Fruit fly (Drosophila melanogaster) whole organism, prepupa: ENCODE measurements around the gene CG9706.
A peak's percentile ranks its signal among the peaks of the same experiment; 100 is the strongest.

Source experiments
- Blimp-1 ChIP-seq: fragments of 200-800 bp; sonication (Bioruptor generic); optimal IDR thresholded peaks from 3 replicates; lab custom pipeline; 2017; ENCODE audit warnings: missing biosample characterization, missing genetic modification characterization, mild to moderate bottlenecking, moderate library complexity, missing genetic modification reagents
- CG10631 ChIP-seq: fragments of 200-800 bp; sonication (Bioruptor generic); optimal IDR thresholded peaks from 2 replicates; lab custom pipeline; 2016; ENCODE audit warnings: missing biosample characterization, missing genetic modification characterization
- CG10669 ChIP-seq: fragments of 200-800 bp; sonication (Bioruptor generic); optimal IDR thresholded peaks from 3 replicates; lab custom pipeline; 2018; ENCODE audit warnings: missing biosample characterization, mild to moderate bottlenecking, missing genetic modification characterization, moderate library complexity
- CG11294 ChIP-seq: fragments of 200-800 bp; sonication (Bioruptor generic); IDR thresholded peaks from 2 replicates; pipeline ENCODE4 v1.3.6; 2022; ENCODE audit warnings: missing biosample characterization, missing genetic modification characterization
- CG11902 ChIP-seq: fragments of 200-800 bp; sonication (Bioruptor generic); optimal IDR thresholded peaks from 3 replicates; lab custom pipeline; 2016; ENCODE audit warnings: missing biosample characterization, missing genetic modification characterization
- CG15336 ChIP-seq: fragments of 200-800 bp; sonication (Bioruptor generic); IDR thresholded peaks from 2 replicates; pipeline ENCODE4 v1.3.6; 2022; ENCODE audit warnings: missing biosample characterization, missing genetic modification characterization
- CG1621 ChIP-seq: fragments of 200-800 bp; sonication (Bioruptor generic); optimal IDR thresholded peaks from 3 replicates; lab custom pipeline; 2018; ENCODE audit warnings: missing biosample characterization, mild to moderate bottlenecking, missing genetic modification characterization
- CG16779 ChIP-seq: fragments of 200-800 bp; sonication (Bioruptor generic); optimal IDR thresholded peaks from 3 replicates; lab custom pipeline; 2017; ENCODE audit warnings: missing biosample characterization, mild to moderate bottlenecking, missing genetic modification characterization
- CG3032 ChIP-seq: fragments of 200-800 bp; optimal IDR thresholded peaks from 2 replicates; lab custom pipeline; 2019; ENCODE audit warnings: missing biosample characterization, mild to moderate bottlenecking, missing genetic modification characterization, moderate library complexity
- CG32006 ChIP-seq: fragments of 200-800 bp; sonication (Bioruptor generic); optimal IDR thresholded peaks from 3 replicates; lab custom pipeline; 2017; ENCODE audit warnings: missing biosample characterization, mild to moderate bottlenecking, missing genetic modification characterization
- CG34406 ChIP-seq: fragments of 200-800 bp; sonication (Bioruptor generic); optimal IDR thresholded peaks from 3 replicates; lab custom pipeline; 2016; ENCODE audit warnings: missing biosample characterization, missing genetic modification characterization
- CG4318 ChIP-seq: fragments of 200-800 bp; sonication (Bioruptor generic); optimal IDR thresholded peaks from 3 replicates; lab custom pipeline; 2017; ENCODE audit warnings: missing biosample characterization, mild to moderate bottlenecking, missing genetic modification characterization
- CG6276 ChIP-seq: fragments of 200-800 bp; sonication (Bioruptor generic); optimal IDR thresholded peaks from 2 replicates; lab custom pipeline; 2017; ENCODE audit warnings: missing biosample characterization, mild to moderate bottlenecking, missing genetic modification characterization
- CG6792 ChIP-seq: fragments of 200-800 bp; sonication (Bioruptor generic); optimal IDR thresholded peaks from 3 replicates; lab custom pipeline; 2016; ENCODE audit warnings: missing biosample characterization, missing genetic modification characterization
- CG6808 ChIP-seq: fragments of 200-800 bp; sonication (Bioruptor generic); optimal IDR thresholded peaks from 3 replicates; lab custom pipeline; 2017; ENCODE audit warnings: missing biosample characterization, missing genetic modification characterization, mild to moderate bottlenecking, moderate library complexity, missing genetic modification reagents
- CG6854 ChIP-seq: fragments of 200-800 bp; sonication (Bioruptor generic); optimal IDR thresholded peaks from 2 replicates; lab custom pipeline; 2017; ENCODE audit warnings: missing biosample characterization, mild to moderate bottlenecking, missing genetic modification characterization
- CG7368 ChIP-seq: fragments of 200-800 bp; sonication (Bioruptor generic); optimal IDR thresholded peaks from 3 replicates; lab custom pipeline; 2016; ENCODE audit warnings: missing biosample characterization, missing genetic modification characterization
- CG8119 ChIP-seq: fragments of 200-800 bp; sonication (Bioruptor generic); IDR thresholded peaks from 3 replicates; pipeline ENCODE4 v1.3.6; 2022; ENCODE audit warnings: missing biosample characterization, missing genetic modification characterization
- CG9139 ChIP-seq: fragments of 200-800 bp; sonication (Bioruptor generic); optimal IDR thresholded peaks from 3 replicates; lab custom pipeline; 2017; ENCODE audit warnings: missing biosample characterization, mild to moderate bottlenecking, missing genetic modification characterization
- Eip78C ChIP-seq: fragments of 200-800 bp; sonication (Bioruptor generic); peaks from one replicate; lab custom pipeline; 2016; ENCODE audit warnings: missing biosample characterization, missing genetic modification characterization
- Eip93F ChIP-seq: fragments of 200-800 bp; sonication (Bioruptor generic); optimal IDR thresholded peaks from 2 replicates; lab custom pipeline; 2016; ENCODE audit warnings: missing biosample characterization, mild to moderate bottlenecking, missing genetic modification characterization
- Hr38 ChIP-seq: sonication (Bioruptor generic); optimal IDR thresholded peaks from 2 replicates; lab custom pipeline; 2016; ENCODE audit warnings: missing biosample characterization, missing genetic modification characterization
- Hr39 ChIP-seq: fragments of 200-800 bp; sonication (Bioruptor generic); optimal IDR thresholded peaks from 2 replicates; lab custom pipeline; 2016; ENCODE audit warnings: missing biosample characterization, missing genetic modification characterization
- Hr4 ChIP-seq: fragments of 200-800 bp; sonication (Bioruptor generic); optimal IDR thresholded peaks from 3 replicates; lab custom pipeline; 2016; ENCODE audit warnings: missing biosample characterization, missing genetic modification characterization
- Lpt ChIP-seq: fragments of 200-800 bp; sonication (Bioruptor generic); optimal IDR thresholded peaks from 3 replicates; lab custom pipeline; 2016; ENCODE audit warnings: missing biosample characterization, missing genetic modification characterization
- Met ChIP-seq: fragments of 200-800 bp; sonication (Bioruptor generic); optimal IDR thresholded peaks from 3 replicates; lab custom pipeline; 2016; ENCODE audit warnings: missing biosample characterization, missing genetic modification characterization
- OdsH ChIP-seq: fragments of 200-800 bp; sonication (Bioruptor generic); optimal IDR thresholded peaks from 3 replicates; lab custom pipeline; 2016; ENCODE audit warnings: missing biosample characterization, missing genetic modification characterization
- Smox ChIP-seq: fragments of 200-800 bp; sonication (Bioruptor generic); optimal IDR thresholded peaks from 3 replicates; lab custom pipeline; 2016; ENCODE audit warnings: missing biosample characterization, missing genetic modification characterization
- Sox102F ChIP-seq: fragments of 200-800 bp; sonication (Bioruptor generic); optimal IDR thresholded peaks from 2 replicates; lab custom pipeline; 2016; ENCODE audit warnings: missing biosample characterization, mild to moderate bottlenecking, missing genetic modification characterization
- Sox14 ChIP-seq: fragments of 200-800 bp; sonication (Bioruptor generic); optimal IDR thresholded peaks from 3 replicates; lab custom pipeline; 2016; ENCODE audit warnings: missing biosample characterization, missing genetic modification characterization
- Sox15 ChIP-seq: fragments of 200-800 bp; sonication (Bioruptor generic); optimal IDR thresholded peaks from 3 replicates; lab custom pipeline; 2016; ENCODE audit warnings: missing biosample characterization, missing genetic modification characterization
- achi ChIP-seq: fragments of 200-800 bp; sonication (Bioruptor generic); optimal IDR thresholded peaks from 3 replicates; lab custom pipeline; 2016; ENCODE audit warnings: missing biosample characterization, missing genetic modification characterization
- cyc ChIP-seq: fragments of 200-800 bp; sonication (Bioruptor generic); optimal IDR thresholded peaks from 3 replicates; lab custom pipeline; 2016; ENCODE audit warnings: missing biosample characterization, missing genetic modification characterization
- dac ChIP-seq: fragments of 200-800 bp; sonication (Bioruptor generic); optimal IDR thresholded peaks from 2 replicates; lab custom pipeline; 2017; ENCODE audit warnings: missing biosample characterization, mild to moderate bottlenecking, missing genetic modification characterization
- dsx ChIP-seq: fragments of 200-800 bp; optimal IDR thresholded peaks from 3 replicates; lab custom pipeline; 2019; ENCODE audit warnings: missing biosample characterization, mild to moderate bottlenecking, missing genetic modification characterization, moderate library complexity; ENCODE audit not compliant: poor library complexity, severe bottlenecking
- eg ChIP-seq: fragments of 200-800 bp; sonication (Bioruptor generic); IDR thresholded peaks from 3 replicates; pipeline ENCODE4 v1.3.6; 2022; ENCODE audit warnings: missing biosample characterization, missing genetic modification characterization
- esn ChIP-seq: fragments of 200-800 bp; sonication (Bioruptor generic); optimal IDR thresholded peaks from 2 replicates; lab custom pipeline; 2016; ENCODE audit warnings: missing biosample characterization, mild to moderate bottlenecking, missing genetic modification characterization, moderate library complexity
- fd59A ChIP-seq: fragments of 200-800 bp; sonication (Bioruptor generic); optimal IDR thresholded peaks from 2 replicates; lab custom pipeline; 2017; ENCODE audit warnings: missing biosample characterization, mild to moderate bottlenecking, missing genetic modification characterization, missing genetic modification reagents
- fd85E ChIP-seq: fragments of 200-800 bp; sonication (Bioruptor generic); optimal IDR thresholded peaks from 3 replicates; lab custom pipeline; 2016; ENCODE audit warnings: missing biosample characterization, missing genetic modification characterization
- lz ChIP-seq: fragments of 200-800 bp; sonication (Bioruptor generic); optimal IDR thresholded peaks from 3 replicates; lab custom pipeline; 2016; ENCODE audit warnings: missing biosample characterization, missing genetic modification characterization
- net ChIP-seq: fragments of 200-800 bp; sonication (Bioruptor generic); optimal IDR thresholded peaks from 3 replicates; lab custom pipeline; 2016; ENCODE audit warnings: missing biosample characterization, missing genetic modification characterization
- pdm3 ChIP-seq: fragments of 200-800 bp; sonication (Bioruptor generic); optimal IDR thresholded peaks from 3 replicates; lab custom pipeline; 2016; ENCODE audit warnings: missing biosample characterization, missing genetic modification characterization
- spab ChIP-seq: fragments of 200-800 bp; sonication (Bioruptor generic); optimal IDR thresholded peaks from 2 replicates; lab custom pipeline; 2017; ENCODE audit warnings: missing biosample characterization, mild to moderate bottlenecking, missing genetic modification characterization, missing genetic modification reagents
- ss ChIP-seq, 2 experiments: fragments of 200-800 bp; sonication (Bioruptor generic); optimal IDR thresholded peaks; 2 replicates in 1 of 2; 3 replicates in 1 of 2; lab custom pipeline; 2017 to 2018; ENCODE audit warnings: mild to moderate bottlenecking in 2 of 2, missing biosample characterization in 2 of 2, missing genetic modification characterization in 2 of 2, moderate library complexity in 1 of 2
- svp ChIP-seq: fragments of 200-800 bp; sonication (Bioruptor generic); peaks from one replicate; lab custom pipeline; 2016; ENCODE audit warnings: missing biosample characterization, missing genetic modification characterization
- topi ChIP-seq: fragments of 200-800 bp; sonication (Bioruptor generic); optimal IDR thresholded peaks from 3 replicates; lab custom pipeline; 2016; ENCODE audit warnings: missing biosample characterization, missing genetic modification characterization

Gene CG9706

dm6 chr3L:16746586-16747383, 36.0 kb upstream of the CG9706 start:
- TF ChIP-seq CG4318 (GFP tag; lab: Kevin White, UChicago) (no peak), CG32006 (GFP tag; lab: Kevin White, UChicago) (peak; percentile 19), Hr39 (GFP tag; lab: Kevin White, UChicago) (no peak), CG6276 (GFP tag; lab: Kevin White, UChicago) (peak; percentile 13), CG3032 (tag; lab: Kevin White, UChicago) (peak; percentile 2), Eip78C (GFP tag; lab: Kevin White, UChicago) (peak; percentile 68), Lpt (GFP tag; lab: Kevin White, UChicago) (peak; percentile 16), pdm3 (GFP tag; lab: Kevin White, UChicago) (no peak), CG6808 (GFP tag; lab: Kevin White, UChicago) (peak; percentile 41), Sox14 (GFP tag; lab: Kevin White, UChicago) (no peak), svp (GFP tag; lab: Kevin White, UChicago) (peak; percentile 37), ss (GFP tag; optimal IDR thresholded peaks at IDR 0.05; lab: Kevin White, UChicago) (peak; percentile 17 to 31), CG16779 (tag; lab: Kevin White, UChicago) (no peak), net (GFP tag; lab: Kevin White, UChicago) (no peak), Blimp-1 (GFP tag; lab: Kevin White, UChicago) (no peak), esn (GFP tag; lab: Kevin White, UChicago) (no peak), CG6854 (GFP tag; lab: Kevin White, UChicago) (no peak), spab (GFP tag; lab: Kevin White, UChicago) (peak; percentile 25)
- TF ChIP-seq, all 60 proteins: peak for 9

dm6 chr3L:16748343-16748742, 34.5 kb upstream of the CG9706 start:
- TF ChIP-seq Sox102F (GFP tag; lab: Kevin White, UChicago) (peak; percentile 53), Smox (GFP tag; lab: Kevin White, UChicago) (peak; percentile 51), fd85E (no peak), dac (no peak), achi (GFP tag; lab: Kevin White, UChicago) (peak; percentile 35), CG8119 (GFP tag; lab: Robert Waterston, UW) (peak; percentile 73; the same call in 2 of the 3 replicates), CG11902 (GFP tag; lab: Kevin White, UChicago) (no peak), fd59A (GFP tag; lab: Kevin White, UChicago) (peak; percentile 36), CG9139 (GFP tag; lab: Kevin White, UChicago) (no peak), CG15336 (GFP tag; lab: Robert Waterston, UW) (peak; percentile 74), Met (GFP tag; lab: Kevin White, UChicago) (peak; percentile 48), CG11294 (GFP tag; lab: Robert Waterston, UW) (no peak), CG6276 (GFP tag; lab: Kevin White, UChicago) (peak; percentile 69), Sox14 (GFP tag; lab: Kevin White, UChicago) (peak; percentile 53), topi (GFP tag; lab: Kevin White, UChicago) (peak; percentile 45), CG10631 (GFP tag; lab: Kevin White, UChicago) (peak; percentile 55), CG6854 (GFP tag; lab: Kevin White, UChicago) (no peak), Hr39 (GFP tag; lab: Kevin White, UChicago) (peak; percentile 23), CG1621 (tag; lab: Kevin White, UChicago) (no peak), Eip93F (GFP tag; lab: Kevin White, UChicago) (no peak), esn (GFP tag; lab: Kevin White, UChicago) (peak; percentile 59), Hr4 (GFP tag; lab: Kevin White, UChicago) (peak; percentile 72), svp (GFP tag; lab: Kevin White, UChicago) (peak; percentile 79), Sox15 (GFP tag; lab: Kevin White, UChicago) (no peak), CG34406 (peak; percentile 38), CG16779 (tag; lab: Kevin White, UChicago) (peak; percentile 36), lz (GFP tag; lab: Kevin White, UChicago) (peak; percentile 40), cyc (GFP tag; lab: Kevin White, UChicago) (peak; percentile 28), eg (no peak; the same call in 2 of the 3 replicates), CG7368 (no peak), CG6808 (GFP tag; lab: Kevin White, UChicago) (peak; percentile 38), Lpt (GFP tag; lab: Kevin White, UChicago) (peak; percentile 31), spab (GFP tag; lab: Kevin White, UChicago) (peak; percentile 38), CG6792 (GFP tag; lab: Kevin White, UChicago) (peak; percentile 38), Hr38 (GFP tag; lab: Kevin White, UChicago) (no peak), CG10669 (GFP tag; lab: Kevin White, UChicago) (peak; percentile 32), dsx (GFP tag; lab: Kevin White, UChicago) (peak; percentile 55), net (GFP tag; lab: Kevin White, UChicago) (peak; percentile 61), OdsH (GFP tag; lab: Kevin White, UChicago) (peak; percentile 63)
